Worm (Caenorhabditis elegans): Measurements from ENCODE around the gene F41E6.7.

Gene F41E6.7

ce11 chrV:8632788-8633187 lies 33.7 kb upstream of the F41E6.7 start (continued):
- TF ChIP-seq ama-1 (optimal IDR thresholded peaks at IDR 0.05) (no peak), ama-1 (GFP tag; optimal IDR thresholded peaks at IDR 0.05) (no peak), egl-18 (GFP tag; IDR thresholded peaks at IDR 0.05) (no peak), sdz-38 (tag; optimal IDR thresholded peaks at IDR 0.05) (no peak), nhr-27 (tag; optimal IDR thresholded peaks at IDR 0.05) (no peak), him-1 (tag; optimal IDR thresholded peaks at IDR 0.05) (no peak), atf-7 (tag; optimal IDR thresholded peaks at IDR 0.05) (no peak)

ce11 chrV:8631277-8631765 lies 32.2 kb upstream of the F41E6.7 start, which contains the start of gene atg-18:
Gene atg-18 (minus strand): TSS chrV:8631327.
- no peak for TF ChIP-seq ztf-28 (GFP tag; IDR thresholded peaks at IDR 0.05)
- no peak for TF ChIP-seq F57A8.1 (GFP tag; optimal IDR thresholded peaks at IDR 0.05)
- TF ChIP-seq pha-4 (tag; optimal IDR thresholded peaks at IDR 0.05): peak; percentile 26
- TF ChIP-seq ztf-3 (GFP tag; optimal IDR thresholded peaks at IDR 0.05): no peak
- TF ChIP-seq die-1 (tag; optimal IDR thresholded peaks at IDR 0.05): no peak
- peak; percentile 56 for TF ChIP-seq K12H6.12 (tag; optimal IDR thresholded peaks at IDR 0.05)
- no peak for TF ChIP-seq mxl-1 (tag; optimal IDR thresholded peaks at IDR 0.05)
- TF ChIP-seq attf-5 (GFP tag; optimal IDR thresholded peaks at IDR 0.05): peak; percentile 49
- TF ChIP-seq bed-2 (GFP tag; IDR thresholded peaks at IDR 0.05): no peak
- no peak for TF ChIP-seq snpc-4 (GFP tag; optimal IDR thresholded peaks at IDR 0.05)
- peak in 1 of 4 experiments; percentile 26 for TF ChIP-seq snpc-4 (tag; optimal IDR thresholded peaks at IDR 0.05)
- TF ChIP-seq C06A6.2 (GFP tag; conservative IDR thresholded peaks at IDR 0.05): no peak
- TF ChIP-seq lag-1 (GFP tag; IDR thresholded peaks at IDR 0.05): no peak
- TF ChIP-seq mcd-1 (GFP tag; IDR thresholded peaks at IDR 0.05): no peak; the same call in 1 of the 2 replicates
- TF ChIP-seq nfya-1 (tag; optimal IDR thresholded peaks at IDR 0.05; ENCODE audit: borderline replicate concordance, insufficient read depth): no peak
- TF ChIP-seq sea-2 (GFP tag; IDR thresholded peaks at IDR 0.05): no peak
- TF ChIP-seq snpc-1.3 (tag; optimal IDR thresholded peaks at IDR 0.05; ENCODE audit: insufficient read depth): no peak
- TF ChIP-seq Y53G8AR.9 (GFP tag; conservative IDR thresholded peaks at IDR 0.05): no peak
- peak; percentile 31 for TF ChIP-seq rpc-1 (optimal IDR thresholded peaks at IDR 0.05)
- TF ChIP-seq rpc-1 (tag; optimal IDR thresholded peaks at IDR 0.05): no peak
- TF ChIP-seq ztf-25 (GFP tag; IDR thresholded peaks at IDR 0.05): 0 out of 2 replicates have a peak, but pooled peaks have one; percentile 9
- no peak for TF ChIP-seq nhr-179 (tag; optimal IDR thresholded peaks at IDR 0.05)
- no peak for TF ChIP-seq D2030.7 (GFP tag; IDR thresholded peaks at IDR 0.05)
- TF ChIP-seq aptf-2 (GFP tag; conservative IDR thresholded peaks at IDR 0.05): no peak
- TF ChIP-seq cebp-2 (GFP tag; IDR thresholded peaks at IDR 0.05): no peak
- TF ChIP-seq F22D6.2 (tag; optimal IDR thresholded peaks at IDR 0.05): no peak
- TF ChIP-seq ztf-18 (tag; optimal IDR thresholded peaks at IDR 0.05): peak; percentile 41
- no peak for TF ChIP-seq B0019.2 (GFP tag; conservative IDR thresholded peaks at IDR 0.05)
- no peak for TF ChIP-seq Y53F4B.3 (GFP tag; IDR thresholded peaks at IDR 0.05)
- peak; percentile 66; the same call in 1 of the 2 replicates for TF ChIP-seq nfyb-1 (GFP tag; IDR thresholded peaks at IDR 0.05)
- TF ChIP-seq hmg-1.2 (GFP tag; IDR thresholded peaks at IDR 0.05): peak; percentile 31; the same call in 1 of the 2 replicates
- no peak for TF ChIP-seq T07F8.4 (tag; optimal IDR thresholded peaks at IDR 0.05)
- TF ChIP-seq cebp-1 (GFP tag; IDR thresholded peaks at IDR 0.05): 0 out of 2 replicates have a peak, but pooled peaks have one; percentile 15
- TF ChIP-seq cebp-1 (tag; optimal IDR thresholded peaks at IDR 0.05): no peak
- peak; percentile 78 for TF ChIP-seq madf-10 (tag; optimal IDR thresholded peaks at IDR 0.05)
- no peak for TF ChIP-seq sptf-2 (GFP tag; optimal IDR thresholded peaks at IDR 0.05)
- TF ChIP-seq F23B12.7 (tag; optimal IDR thresholded peaks at IDR 0.05; ENCODE audit: insufficient read depth): peak; percentile 63
- TF ChIP-seq akir-1 (GFP tag; optimal IDR thresholded peaks at IDR 0.05): no peak
- no peak for TF ChIP-seq ets-4 (GFP tag; optimal IDR thresholded peaks at IDR 0.05)
- TF ChIP-seq lir-1 (GFP tag; conservative IDR thresholded peaks at IDR 0.05): 0 out of 2 replicates have a peak, but pooled peaks have one; percentile 16
- TF ChIP-seq lin-40 (tag; optimal IDR thresholded peaks at IDR 0.05): no peak
- peak; percentile 41; the same call in 1 of the 2 replicates for TF ChIP-seq Y56A3A.18 (GFP tag; IDR thresholded peaks at IDR 0.05)
